Worm (Caenorhabditis elegans): ENCODE measurements around the gene C05C10.7.

- TF ChIP-seq nhr-12 (tag; optimal IDR thresholded peaks at IDR 0.05) (no peak), ztf-4 (tag; optimal IDR thresholded peaks at IDR 0.05) (no peak), lin-15B (tag; optimal IDR thresholded peaks at IDR 0.05) (no peak), daf-12 (tag; optimal IDR thresholded peaks at IDR 0.05) (no peak), nhr-67 (tag; optimal IDR thresholded peaks at IDR 0.05) (no peak), ztf-11 (tag; optimal IDR thresholded peaks at IDR 0.05) (no peak), skn-1 (tag; optimal IDR thresholded peaks at IDR 0.05) (no peak), nhr-25 (tag; optimal IDR thresholded peaks at IDR 0.05) (no peak), unc-62 (GFP tag; optimal IDR thresholded peaks at IDR 0.05) (no peak), aly-2 (tag; optimal IDR thresholded peaks at IDR 0.05) (no peak)
Observed at ce11 chrII:9966954-9967353, 28.2 kb upstream of the C05C10.7 start, which contains the start of gene dtmk-1.

Data from whole organism, L3 larva.